Worm (Caenorhabditis elegans) whole organism, late embryonic: ENCODE results near the gene C04E12.4.
"Not testable (repeated sequence)": the region's sequence is repeated elsewhere in the genome, so short reads cannot be mapped to it uniquely, and the experiment has no call there.

Source experiments
- C38D4.7 ChIP-seq: fragments of 200-800 bp; sonication (Bioruptor generic); optimal IDR thresholded peaks from 2 replicates; lab custom pipeline; 2018; ENCODE audit warnings: mild to moderate bottlenecking, missing genetic modification characterization, moderate library complexity, missing compliant biosample characterization
- F13H6.1 ChIP-seq: sonication (generic microtip); optimal IDR thresholded peaks from 2 replicates; lab custom pipeline; 2016; ENCODE audit warnings: missing genetic modification characterization, missing compliant biosample characterization
- ceh-18 ChIP-seq: sonication (generic microtip); optimal IDR thresholded peaks from 2 replicates; lab custom pipeline; 2016; ENCODE audit warnings: missing genetic modification characterization, missing compliant biosample characterization
- ceh-2 ChIP-seq: sonication (generic microtip); optimal IDR thresholded peaks from 2 replicates; lab custom pipeline; 2016; ENCODE audit warnings: missing genotype, missing genetic modification characterization, missing compliant biosample characterization
- ceh-22 ChIP-seq: sonication (generic microtip); optimal IDR thresholded peaks from 2 replicates; lab custom pipeline; 2017; ENCODE audit warnings: missing biosample characterization, missing genetic modification characterization
- ceh-48 ChIP-seq: sonication (generic microtip); optimal IDR thresholded peaks from 2 replicates; lab custom pipeline; 2016; ENCODE audit warnings: missing genetic modification characterization, inconsistent platforms, missing compliant biosample characterization
- ceh-9 ChIP-seq: sonication (generic microtip); optimal IDR thresholded peaks from 2 replicates; lab custom pipeline; 2016; ENCODE audit warnings: mild to moderate bottlenecking, missing genetic modification characterization, inconsistent platforms, missing compliant biosample characterization
- che-1 ChIP-seq: sonication (generic microtip); optimal IDR thresholded peaks from 2 replicates; lab custom pipeline; 2016; ENCODE audit warnings: mild to moderate bottlenecking, missing genetic modification characterization, missing compliant biosample characterization
- dmd-4 ChIP-seq: sonication (generic microtip); optimal IDR thresholded peaks from 2 replicates; lab custom pipeline; 2016; ENCODE audit warnings: borderline replicate concordance, missing genetic modification characterization, missing compliant biosample characterization
- elt-2 ChIP-seq: sonication (generic microtip); optimal IDR thresholded peaks from 2 replicates; lab custom pipeline; 2016; ENCODE audit warnings: missing genetic modification reagents, missing genetic modification characterization, missing compliant biosample characterization
- eyg-1 ChIP-seq: sonication (generic microtip); optimal IDR thresholded peaks from 2 replicates; lab custom pipeline; 2016; ENCODE audit warnings: missing genotype, missing genetic modification characterization, missing compliant biosample characterization
- fkh-6 ChIP-seq: sonication (generic microtip); optimal IDR thresholded peaks from 2 replicates; lab custom pipeline; 2016; ENCODE audit warnings: missing genetic modification characterization, missing compliant biosample characterization
- hlh-15 ChIP-seq: sonication (generic microtip); optimal IDR thresholded peaks from 2 replicates; lab custom pipeline; 2016; ENCODE audit warnings: missing genetic modification characterization, missing compliant biosample characterization
- hlh-30 ChIP-seq: sonication (generic microtip); optimal IDR thresholded peaks from 2 replicates; lab custom pipeline; 2017; ENCODE audit warnings: antibody characterized with exemption, missing genetic modification characterization, missing compliant biosample characterization; ENCODE audit not compliant: insufficient read depth
- hlh-8 ChIP-seq: sonication (generic microtip); optimal IDR thresholded peaks from 2 replicates; lab custom pipeline; 2016; ENCODE audit warnings: missing genotype, missing genetic modification characterization, missing compliant biosample characterization
- lim-6 ChIP-seq: sonication (generic microtip); optimal IDR thresholded peaks from 2 replicates; lab custom pipeline; 2016; ENCODE audit warnings: missing genetic modification characterization, missing compliant biosample characterization
- lin-11 ChIP-seq: fragments of 200-800 bp; sonication (Bioruptor generic); optimal IDR thresholded peaks from 2 replicates; lab custom pipeline; 2018; ENCODE audit warnings: mild to moderate bottlenecking, missing genetic modification characterization, missing compliant biosample characterization
- madf-2 ChIP-seq: sonication (generic microtip); optimal IDR thresholded peaks from 2 replicates; lab custom pipeline; 2017; ENCODE audit warnings: missing genetic modification characterization, missing compliant biosample characterization
- nhr-11 ChIP-seq: fragments of 150-350 bp; optimal IDR thresholded peaks from 2 replicates; lab custom pipeline; 2014; ENCODE audit warnings: missing biosample characterization, missing genetic modification characterization
- nhr-232 ChIP-seq: sonication (generic microtip); optimal IDR thresholded peaks from 2 replicates; lab custom pipeline; 2016; ENCODE audit warnings: missing genetic modification characterization, missing compliant biosample characterization
- odd-2 ChIP-seq: sonication (generic microtip); optimal IDR thresholded peaks from 2 replicates; lab custom pipeline; 2017; ENCODE audit warnings: antibody characterized with exemption, mild to moderate bottlenecking, missing genetic modification characterization, missing compliant biosample characterization
- pat-9 ChIP-seq: fragments of 200-800 bp; sonication (Bioruptor generic); optimal IDR thresholded peaks from 2 replicates; lab custom pipeline; 2018; ENCODE audit warnings: mild to moderate bottlenecking, missing genetic modification characterization, moderate library complexity, missing compliant biosample characterization
- pqm-1 ChIP-seq: sonication (generic microtip); optimal IDR thresholded peaks from 2 replicates; lab custom pipeline; 2016; ENCODE audit warnings: missing genetic modification characterization, missing compliant biosample characterization
- pros-1 ChIP-seq: fragments of 150-350 bp; optimal IDR thresholded peaks from 2 replicates; lab custom pipeline; 2014; ENCODE audit warnings: missing biosample characterization, missing genetic modification reagents, missing genetic modification characterization
- rnt-1 ChIP-seq: sonication (generic microtip); optimal IDR thresholded peaks from 2 replicates; lab custom pipeline; 2016; ENCODE audit warnings: missing genetic modification characterization, missing compliant biosample characterization
- sdc-2 ChIP-seq: sonication (generic microtip); optimal IDR thresholded peaks from 2 replicates; lab custom pipeline; 2016; ENCODE audit warnings: missing genotype, missing genetic modification characterization, missing compliant biosample characterization
- sox-4 ChIP-seq: sonication (generic microtip); optimal IDR thresholded peaks from 2 replicates; lab custom pipeline; 2017; ENCODE audit warnings: mild to moderate bottlenecking, missing genetic modification characterization, inconsistent platforms, missing compliant biosample characterization
- syd-9 ChIP-seq: sonication (generic microtip); optimal IDR thresholded peaks from 2 replicates; lab custom pipeline; 2016; ENCODE audit warnings: mild to moderate bottlenecking, missing genetic modification characterization, moderate library complexity, missing compliant biosample characterization
- tbx-2 ChIP-seq: sonication (generic microtip); optimal IDR thresholded peaks from 2 replicates; lab custom pipeline; 2016; ENCODE audit warnings: missing genetic modification characterization, missing compliant biosample characterization
- ttx-3 ChIP-seq: sonication (generic microtip); optimal IDR thresholded peaks from 2 replicates; lab custom pipeline; 2016; ENCODE audit warnings: missing genetic modification reagents, missing genetic modification characterization, missing compliant biosample characterization
- unc-3 ChIP-seq, 2 experiments: fragments of 200-800 bp in 1 of 2; sonication (Bioruptor generic) in 1 of 2; sonication (generic microtip) in 1 of 2; conservative IDR thresholded peaks in 1 of 2; optimal IDR thresholded peaks in 1 of 2; 2 replicates each; pipeline versions ENCODE4 v1.3.6 to Lab custom; 2016 to 2022; ENCODE audit warnings: missing compliant biosample characterization in 2 of 2, missing genetic modification characterization in 2 of 2, missing genetic modification reagents in 1 of 2
- unc-42 ChIP-seq: sonication (generic microtip); optimal IDR thresholded peaks from 2 replicates; lab custom pipeline; 2016; ENCODE audit warnings: missing genotype, missing genetic modification characterization, missing compliant biosample characterization
- ztf-16 ChIP-seq: sonication (generic microtip); optimal IDR thresholded peaks from 2 replicates; lab custom pipeline; 2017; ENCODE audit warnings: missing genetic modification characterization, missing compliant biosample characterization

The C04E12.4 gene

ce11 chrV:3361633-3362032 lies 942 bp upstream of the C04E12.4 start:
- TF ChIP-seq fkh-6 (tag; lab: Kevin White, UChicago) (no peak), eyg-1 (tag; lab: Kevin White, UChicago) (no peak), lin-11 (tag; lab: Kevin White, UChicago) (no peak), syd-9 (tag; lab: Kevin White, UChicago) (no peak), hlh-8 (tag; lab: Kevin White, UChicago) (no peak), ceh-9 (tag; lab: Kevin White, UChicago) (no peak), hlh-15 (tag; lab: Kevin White, UChicago) (no peak), dmd-4 (no peak), ttx-3 (tag; lab: Kevin White, UChicago) (no peak), nhr-232 (no peak), rnt-1 (tag; lab: Kevin White, UChicago) (no peak), ceh-2 (tag; lab: Kevin White, UChicago) (no peak), madf-2 (tag; lab: Kevin White, UChicago) (no peak)

ce11 chrV:3367773-3368172 lies 5.2 kb downstream of the C04E12.4 start, which contains the start of gene C04E12.2:
Gene C04E12.2, plus strand, starts transcription at chrV:3368073.
- TF ChIP-seq pros-1, tbx-2, eyg-1 (tag; lab: Kevin White, UChicago): not testable (repeated sequence)
- TF ChIP-seq, all 69 proteins: peak for 0; not testable (repeated sequence) for 69

- TF ChIP-seq sdc-2 (tag; lab: Kevin White, UChicago), result no peak
- no peak for TF ChIP-seq pqm-1 (tag; lab: Kevin White, UChicago)
- no peak for TF ChIP-seq rnt-1 (tag; lab: Kevin White, UChicago)
- no peak for TF ChIP-seq C38D4.7 (GFP tag; lab: Kevin White, UChicago)
- TF ChIP-seq ceh-48, result no peak
- no peak for TF ChIP-seq lim-6 (tag; lab: Kevin White, UChicago)
Measured at ce11 chrV:3372673-3373072, 10.1 kb downstream of the C04E12.4 start, which contains the start of gene srx-121. Gene srx-121, minus strand, starts transcription at chrV:3372773.

- TF ChIP-seq F13H6.1 (tag; lab: Kevin White, UChicago), result no peak
- no peak for TF ChIP-seq pqm-1 (tag; lab: Kevin White, UChicago)
- TF ChIP-seq eyg-1 (tag; lab: Kevin White, UChicago), result no peak
- no peak for TF ChIP-seq unc-42 (tag; lab: Kevin White, UChicago)
- no peak for TF ChIP-seq ztf-16 (tag; lab: Kevin White, UChicago)
- TF ChIP-seq odd-2, result no peak
- TF ChIP-seq hlh-15 (tag; lab: Kevin White, UChicago), result no peak
- no peak for TF ChIP-seq sox-4 (tag; lab: Kevin White, UChicago)
- TF ChIP-seq unc-3 (GFP tag; conservative IDR thresholded peaks at IDR 0.05; lab: Robert Waterston, UW), result no peak
- no peak for TF ChIP-seq unc-3 (tag; optimal IDR thresholded peaks at IDR 0.05; lab: Kevin White, UChicago)
- no peak for TF ChIP-seq hlh-30 (tag; lab: Kevin White, UChicago)
- no peak for TF ChIP-seq C38D4.7 (GFP tag; lab: Kevin White, UChicago)
- TF ChIP-seq pat-9 (tag; lab: Kevin White, UChicago), result no peak
- no peak for TF ChIP-seq elt-2
- no peak for TF ChIP-seq lin-11 (tag; lab: Kevin White, UChicago)
- no peak for TF ChIP-seq ceh-18 (tag; lab: Kevin White, UChicago)
- no peak for TF ChIP-seq ceh-22 (tag; lab: Kevin White, UChicago)
- TF ChIP-seq che-1 (tag; lab: Kevin White, UChicago), result no peak
- TF ChIP-seq nhr-11 (tag; lab: Kevin White, UChicago), result no peak
- TF ChIP-seq, all 69 proteins: peak for 0
Measured at ce11 chrV:3376973-3377372, 14.4 kb downstream of the C04E12.4 start, which contains the start of gene srbc-2. Gene srbc-2, minus strand, starts transcription at chrV:3377073.

ce11 chrV:3388299-3388698 lies 25.7 kb downstream of the C04E12.4 start:
- no peak for TF ChIP-seq madf-2 (tag; lab: Kevin White, UChicago)
